Worm (Caenorhabditis elegans) whole organism, late embryonic: ENCODE results near the gene acs-7.

ENCODE experiments used
- C08G9.2 ChIP-seq: sonication (generic microtip); optimal IDR thresholded peaks from 2 replicates; lab custom pipeline; 2016; ENCODE audit warnings: mild to moderate bottlenecking, missing genetic modification characterization, moderate library complexity, missing compliant biosample characterization
- C38D4.7 ChIP-seq: fragments of 200-800 bp; sonication (Bioruptor generic); optimal IDR thresholded peaks from 2 replicates; lab custom pipeline; 2018; ENCODE audit warnings: mild to moderate bottlenecking, missing genetic modification characterization, moderate library complexity, missing compliant biosample characterization
- F13H6.1 ChIP-seq: sonication (generic microtip); optimal IDR thresholded peaks from 2 replicates; lab custom pipeline; 2016; ENCODE audit warnings: missing genetic modification characterization, missing compliant biosample characterization
- K09A11.1 ChIP-seq: sonication (generic microtip); optimal IDR thresholded peaks from 2 replicates; lab custom pipeline; 2017; ENCODE audit warnings: antibody characterized with exemption, mild to moderate bottlenecking, missing genetic modification characterization, missing compliant biosample characterization; ENCODE audit not compliant: insufficient read depth
- T23F11.4 ChIP-seq: fragments of 200-800 bp; sonication (Bioruptor generic); optimal IDR thresholded peaks from 2 replicates; lab custom pipeline; 2018; ENCODE audit warnings: mild to moderate bottlenecking, missing genetic modification characterization, missing compliant biosample characterization
- Y22D7AL.16 ChIP-seq: sonication (generic microtip); optimal IDR thresholded peaks from 2 replicates; lab custom pipeline; 2016; ENCODE audit warnings: missing genetic modification characterization, missing compliant biosample characterization
- ama-1 ChIP-seq: fragments of 150-350 bp; optimal IDR thresholded peaks from 2 replicates; lab custom pipeline; 2014
- ceh-14 ChIP-seq: sonication (generic microtip); optimal IDR thresholded peaks from 2 replicates; lab custom pipeline; 2016; ENCODE audit warnings: missing genotype, missing genetic modification characterization, missing compliant biosample characterization
- ceh-18 ChIP-seq: sonication (generic microtip); optimal IDR thresholded peaks from 2 replicates; lab custom pipeline; 2016; ENCODE audit warnings: missing genetic modification characterization, missing compliant biosample characterization
- ceh-19 ChIP-seq: fragments of 200-800 bp; sonication (Bioruptor generic); optimal IDR thresholded peaks from 2 replicates; lab custom pipeline; 2018; ENCODE audit warnings: mild to moderate bottlenecking, missing genetic modification characterization, missing compliant biosample characterization
- ceh-2 ChIP-seq: sonication (generic microtip); optimal IDR thresholded peaks from 2 replicates; lab custom pipeline; 2016; ENCODE audit warnings: missing genotype, missing genetic modification characterization, missing compliant biosample characterization
- ceh-22 ChIP-seq: sonication (generic microtip); optimal IDR thresholded peaks from 2 replicates; lab custom pipeline; 2017; ENCODE audit warnings: missing biosample characterization, missing genetic modification characterization
- ceh-30 ChIP-seq: fragments of 150-350 bp; optimal IDR thresholded peaks from 2 replicates; lab custom pipeline; 2014; ENCODE audit warnings: missing biosample characterization, missing genetic modification characterization
- ceh-31 ChIP-seq: sonication (generic microtip); optimal IDR thresholded peaks from 2 replicates; lab custom pipeline; 2016; ENCODE audit warnings: missing genetic modification characterization, missing compliant biosample characterization
- ceh-34 ChIP-seq: sonication (generic microtip); optimal IDR thresholded peaks from 2 replicates; lab custom pipeline; 2016; ENCODE audit warnings: mild to moderate bottlenecking, missing genetic modification characterization, missing compliant biosample characterization
- ceh-9 ChIP-seq: sonication (generic microtip); optimal IDR thresholded peaks from 2 replicates; lab custom pipeline; 2016; ENCODE audit warnings: mild to moderate bottlenecking, missing genetic modification characterization, inconsistent platforms, missing compliant biosample characterization
- elt-2 ChIP-seq: sonication (generic microtip); optimal IDR thresholded peaks from 2 replicates; lab custom pipeline; 2016; ENCODE audit warnings: missing genetic modification reagents, missing genetic modification characterization, missing compliant biosample characterization
- fax-1 ChIP-seq: sonication (generic microtip); optimal IDR thresholded peaks from 2 replicates; lab custom pipeline; 2016; ENCODE audit warnings: missing genotype, missing genetic modification characterization, missing compliant biosample characterization
- fkh-10 ChIP-seq: fragments of 150-350 bp; optimal IDR thresholded peaks from 2 replicates; lab custom pipeline; 2014; ENCODE audit warnings: missing biosample characterization, missing genetic modification reagents, missing genetic modification characterization
- gmeb-2 ChIP-seq: sonication (generic microtip); optimal IDR thresholded peaks from 2 replicates; lab custom pipeline; 2016; ENCODE audit warnings: missing genetic modification characterization, inconsistent platforms, missing compliant biosample characterization
- hlh-15 ChIP-seq: sonication (generic microtip); optimal IDR thresholded peaks from 2 replicates; lab custom pipeline; 2016; ENCODE audit warnings: missing genetic modification characterization, missing compliant biosample characterization
- hlh-30 ChIP-seq: sonication (generic microtip); optimal IDR thresholded peaks from 2 replicates; lab custom pipeline; 2017; ENCODE audit warnings: antibody characterized with exemption, missing genetic modification characterization, missing compliant biosample characterization; ENCODE audit not compliant: insufficient read depth
- hlh-6 ChIP-seq: sonication (generic microtip); optimal IDR thresholded peaks from 2 replicates; lab custom pipeline; 2016; ENCODE audit warnings: missing genotype, missing genetic modification characterization, missing compliant biosample characterization
- hlh-8 ChIP-seq: sonication (generic microtip); optimal IDR thresholded peaks from 2 replicates; lab custom pipeline; 2016; ENCODE audit warnings: missing genotype, missing genetic modification characterization, missing compliant biosample characterization
- lim-6 ChIP-seq: sonication (generic microtip); optimal IDR thresholded peaks from 2 replicates; lab custom pipeline; 2016; ENCODE audit warnings: missing genetic modification characterization, missing compliant biosample characterization
- madf-2 ChIP-seq: sonication (generic microtip); optimal IDR thresholded peaks from 2 replicates; lab custom pipeline; 2017; ENCODE audit warnings: missing genetic modification characterization, missing compliant biosample characterization
- nfya-1 ChIP-seq: sonication (generic microtip); optimal IDR thresholded peaks from 2 replicates; lab custom pipeline; 2017; ENCODE audit warnings: missing genetic modification characterization, mild to moderate bottlenecking, missing compliant biosample characterization, antibody characterized with exemption, moderate library complexity
- nhr-11 ChIP-seq: fragments of 150-350 bp; optimal IDR thresholded peaks from 2 replicates; lab custom pipeline; 2014; ENCODE audit warnings: missing biosample characterization, missing genetic modification characterization
- nhr-232 ChIP-seq: sonication (generic microtip); optimal IDR thresholded peaks from 2 replicates; lab custom pipeline; 2016; ENCODE audit warnings: missing genetic modification characterization, missing compliant biosample characterization
- pag-3 ChIP-seq: sonication (generic microtip); optimal IDR thresholded peaks from 2 replicates; lab custom pipeline; 2016; ENCODE audit warnings: missing compliant biosample characterization, missing genetic modification characterization, borderline replicate concordance
- pax-1 ChIP-seq: fragments of 150-350 bp; optimal IDR thresholded peaks from 2 replicates; lab custom pipeline; 2014; ENCODE audit warnings: missing biosample characterization, missing genetic modification characterization
- pros-1 ChIP-seq: fragments of 150-350 bp; optimal IDR thresholded peaks from 2 replicates; lab custom pipeline; 2014; ENCODE audit warnings: missing biosample characterization, missing genetic modification reagents, missing genetic modification characterization
- ref-2 ChIP-seq: sonication (generic microtip); optimal IDR thresholded peaks from 2 replicates; lab custom pipeline; 2016; ENCODE audit warnings: missing genetic modification characterization, missing compliant biosample characterization
- rnt-1 ChIP-seq: sonication (generic microtip); optimal IDR thresholded peaks from 2 replicates; lab custom pipeline; 2016; ENCODE audit warnings: missing genetic modification characterization, missing compliant biosample characterization
- sdc-2 ChIP-seq: sonication (generic microtip); optimal IDR thresholded peaks from 2 replicates; lab custom pipeline; 2016; ENCODE audit warnings: missing genotype, missing genetic modification characterization, missing compliant biosample characterization
- sox-2 ChIP-seq: fragments of 200-800 bp; sonication (Bioruptor generic); IDR thresholded peaks from 2 replicates; pipeline ENCODE4 v1.3.6; 2022; ENCODE audit warnings: missing genetic modification reagents, missing genetic modification characterization, missing compliant biosample characterization
- tbx-2 ChIP-seq: sonication (generic microtip); optimal IDR thresholded peaks from 2 replicates; lab custom pipeline; 2016; ENCODE audit warnings: missing genetic modification characterization, missing compliant biosample characterization
- ttx-3 ChIP-seq: sonication (generic microtip); optimal IDR thresholded peaks from 2 replicates; lab custom pipeline; 2016; ENCODE audit warnings: missing genetic modification reagents, missing genetic modification characterization, missing compliant biosample characterization
- unc-3 ChIP-seq, 2 experiments: fragments of 200-800 bp in 1 of 2; sonication (Bioruptor generic) in 1 of 2; sonication (generic microtip) in 1 of 2; conservative IDR thresholded peaks in 1 of 2; optimal IDR thresholded peaks in 1 of 2; 2 replicates each; pipeline versions ENCODE4 v1.3.6 to Lab custom; 2016 to 2022; ENCODE audit warnings: missing compliant biosample characterization in 2 of 2, missing genetic modification characterization in 2 of 2, missing genetic modification reagents in 1 of 2
- unc-42 ChIP-seq: sonication (generic microtip); optimal IDR thresholded peaks from 2 replicates; lab custom pipeline; 2016; ENCODE audit warnings: missing genotype, missing genetic modification characterization, missing compliant biosample characterization
- unc-55 ChIP-seq: sonication (generic microtip); optimal IDR thresholded peaks from 2 replicates; lab custom pipeline; 2017; ENCODE audit warnings: missing biosample characterization, missing genetic modification reagents, missing genetic modification characterization
- zip-5 ChIP-seq: sonication (generic microtip); optimal IDR thresholded peaks from 2 replicates; lab custom pipeline; 2016; ENCODE audit warnings: missing genetic modification characterization, missing compliant biosample characterization

acs-7 gene

ce11 chrII:9282787-9283186, 9.0 kb upstream of the acs-7 start (continued):
- TF ChIP-seq fax-1 (tag; lab: Kevin White, UChicago) (peak; percentile 11), ceh-30 (tag; lab: Kevin White, UChicago) (peak; percentile 86), T23F11.4 (no peak), unc-3 (GFP tag; conservative IDR thresholded peaks at IDR 0.05; lab: Robert Waterston, UW) (no peak), unc-3 (tag; optimal IDR thresholded peaks at IDR 0.05; lab: Kevin White, UChicago) (peak; percentile 0), pax-1 (tag; lab: Kevin White, UChicago) (peak; percentile 18), ceh-31 (tag; lab: Kevin White, UChicago) (peak; percentile 91), ceh-14 (tag; lab: Kevin White, UChicago) (peak; percentile 3), C38D4.7 (GFP tag; lab: Kevin White, UChicago) (no peak), hlh-15 (tag; lab: Kevin White, UChicago) (no peak), sox-2 (no peak), ref-2 (tag; lab: Kevin White, UChicago) (peak; percentile 67), F13H6.1 (tag; lab: Kevin White, UChicago) (peak; percentile 55), unc-55 (GFP tag; lab: Kevin White, UChicago) (peak; percentile 83), ttx-3 (peak; percentile 10), ceh-2 (tag; lab: Kevin White, UChicago) (peak; percentile 49), tbx-2 (tag; lab: Kevin White, UChicago) (peak; percentile 84), ceh-18 (tag; lab: Kevin White, UChicago) (peak; percentile 88), madf-2 (no peak), ceh-22 (tag; lab: Kevin White, UChicago) (no peak), ceh-19 (GFP tag; lab: Kevin White, UChicago) (peak; percentile 28), unc-42 (peak; percentile 56), lim-6 (tag; lab: Kevin White, UChicago) (no peak), sdc-2 (tag; lab: Kevin White, UChicago) (no peak), elt-2 (tag; lab: Kevin White, UChicago) (peak; percentile 25), ama-1 (lab: Kevin White, UChicago) (no peak), C08G9.2 (no peak), rnt-1 (tag; lab: Kevin White, UChicago) (peak; percentile 55), pros-1 (tag; lab: Kevin White, UChicago) (peak; percentile 27), zip-5 (tag; lab: Kevin White, UChicago) (no peak), nhr-11 (tag; lab: Kevin White, UChicago) (no peak), hlh-30 (tag; lab: Kevin White, UChicago) (peak; percentile 83), nhr-232 (tag; lab: Kevin White, UChicago) (no peak), gmeb-2 (no peak), Y22D7AL.16 (tag; lab: Kevin White, UChicago) (no peak), K09A11.1 (tag; lab: Kevin White, UChicago) (peak; percentile 47)

DNA sequence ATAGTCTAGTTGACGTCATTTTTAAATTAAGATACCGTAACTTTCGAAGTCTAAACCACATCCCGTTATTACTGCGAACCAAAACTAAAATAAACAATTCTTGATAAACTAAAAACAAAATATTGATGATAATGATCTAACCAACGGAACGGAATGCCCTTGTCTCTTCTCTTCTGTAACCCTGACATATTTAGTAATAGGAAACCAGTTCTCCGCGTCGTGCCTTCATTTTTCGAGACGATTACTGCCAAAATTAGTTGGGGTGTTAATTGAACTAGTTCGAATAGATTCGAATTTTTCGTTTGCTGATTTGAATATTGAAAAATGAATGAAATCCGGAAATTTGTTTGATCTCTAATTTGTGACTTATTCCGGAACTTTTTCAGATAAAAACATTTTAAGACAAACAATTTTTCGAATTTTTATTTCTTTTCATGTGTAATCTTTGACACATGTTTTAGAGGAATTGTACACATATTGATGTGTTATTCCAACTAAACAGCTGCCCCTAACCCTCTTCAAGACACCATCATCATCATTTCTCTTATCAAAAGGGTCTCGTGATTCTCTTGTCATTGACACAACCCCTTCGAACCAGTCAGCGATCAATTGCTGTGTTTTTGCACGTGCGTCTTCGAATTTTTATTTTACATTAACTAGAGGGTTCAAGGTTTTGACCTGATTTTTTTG, 8.0 kb upstream of the acs-7 start:
- TF ChIP-seq ceh-18 (tag; lab: Kevin White, UChicago) = peak; percentile 48
- peak; percentile 58 for TF ChIP-seq elt-2 (tag; lab: Kevin White, UChicago)
- TF ChIP-seq ceh-34 (tag; lab: Kevin White, UChicago) = no peak
- TF ChIP-seq pag-3 = no peak
- TF ChIP-seq unc-55 (GFP tag; lab: Kevin White, UChicago) = peak; percentile 84
- no peak for TF ChIP-seq hlh-8 (tag; lab: Kevin White, UChicago)
- no peak for TF ChIP-seq ceh-31 (tag; lab: Kevin White, UChicago)
- no peak for TF ChIP-seq ceh-9 (tag; lab: Kevin White, UChicago)
- TF ChIP-seq madf-2 = no peak
- TF ChIP-seq F13H6.1 (tag; lab: Kevin White, UChicago) = no peak
- TF ChIP-seq C38D4.7 (GFP tag; lab: Kevin White, UChicago) = no peak
- no peak for TF ChIP-seq gmeb-2
- no peak for TF ChIP-seq fkh-10 (GFP tag; lab: Kevin White, UChicago)
- peak; percentile 24 for TF ChIP-seq nfya-1 (tag; lab: Kevin White, UChicago)
- peak; percentile 55 for TF ChIP-seq hlh-30 (tag; lab: Kevin White, UChicago)
- no peak for TF ChIP-seq pax-1 (tag; lab: Kevin White, UChicago)
- peak; percentile 20 for TF ChIP-seq tbx-2 (tag; lab: Kevin White, UChicago)
- no peak for TF ChIP-seq hlh-6
- no peak for TF ChIP-seq ceh-2 (tag; lab: Kevin White, UChicago)
